Worm (Caenorhabditis elegans) whole organism, L3 larva: ENCODE measurements around the gene npp-8.
A peak's percentile ranks its signal among the peaks of the same experiment; 100 is the strongest.
"Not testable (repeated sequence)": the region's sequence is repeated elsewhere in the genome, so short reads cannot be mapped to it uniquely, and the experiment has no call there.

Experiments used
- aly-2 ChIP-seq: fragments of 150-350 bp; optimal IDR thresholded peaks from 2 replicates; lab custom pipeline; 2014; ENCODE audit warnings: missing biosample characterization, missing genetic modification characterization
- ama-1 ChIP-seq: fragments of 150-350 bp; optimal IDR thresholded peaks from 2 replicates; lab custom pipeline; 2018
- ceh-16 ChIP-seq: sonication (generic microtip); optimal IDR thresholded peaks from 2 replicates; lab custom pipeline; 2017; ENCODE audit warnings: missing biosample characterization, missing genetic modification characterization
- ceh-28 ChIP-seq: fragments of 150-350 bp; optimal IDR thresholded peaks from 2 replicates; lab custom pipeline; 2014; ENCODE audit warnings: missing biosample characterization, missing genetic modification reagents, missing genetic modification characterization
- ceh-82 ChIP-seq: fragments of 150-350 bp; optimal IDR thresholded peaks from 2 replicates; lab custom pipeline; 2014; ENCODE audit warnings: missing biosample characterization, missing genetic modification characterization
- ceh-9 ChIP-seq: sonication (generic microtip); optimal IDR thresholded peaks from 2 replicates; lab custom pipeline; 2018; ENCODE audit warnings: missing biosample characterization, missing genetic modification characterization
- egl-5 ChIP-seq: fragments of 150-350 bp; optimal IDR thresholded peaks from 2 replicates; lab custom pipeline; 2017; ENCODE audit warnings: missing biosample characterization, missing genetic modification reagents, missing genetic modification characterization, inconsistent platforms
- elt-2 ChIP-seq: sonication (generic microtip); optimal IDR thresholded peaks from 2 replicates; lab custom pipeline; 2016; ENCODE audit warnings: missing genetic modification reagents, mild to moderate bottlenecking, missing genetic modification characterization, missing compliant biosample characterization
- elt-3 ChIP-seq, 3 experiments: fragments of 150-350 bp in 1 of 3; sonication (generic microtip) in 2 of 3; optimal IDR thresholded peaks; 2 replicates in 2 of 3; 4 replicates in 1 of 3; lab custom pipeline; 2014 to 2017; ENCODE audit warnings: missing biosample characterization in 3 of 3, missing genetic modification characterization in 3 of 3
- eor-1 ChIP-seq, 2 experiments: fragments of 150-350 bp; optimal IDR thresholded peaks; 2 replicates each; lab custom pipeline; 2014 to 2018; ENCODE audit warnings: missing biosample characterization in 2 of 2, missing genetic modification characterization in 2 of 2
- fkh-10 ChIP-seq: sonication (generic microtip); optimal IDR thresholded peaks from 2 replicates; lab custom pipeline; 2017; ENCODE audit warnings: missing biosample characterization, missing genetic modification reagents, missing genetic modification characterization
- fkh-2 ChIP-seq: fragments of 150-350 bp; optimal IDR thresholded peaks from 2 replicates; lab custom pipeline; 2014; ENCODE audit warnings: missing biosample characterization, missing genetic modification reagents, missing genetic modification characterization
- hmg-11 ChIP-seq: sonication (generic microtip); optimal IDR thresholded peaks from 2 replicates; lab custom pipeline; 2016; ENCODE audit warnings: missing genetic modification characterization, missing compliant biosample characterization
- jun-1 ChIP-seq: fragments of 150-350 bp; optimal IDR thresholded peaks from 2 replicates; lab custom pipeline; 2014; ENCODE audit warnings: missing biosample characterization, missing genetic modification reagents, missing genetic modification characterization
- lin-15B ChIP-seq: fragments of 150-350 bp; optimal IDR thresholded peaks from 2 replicates; lab custom pipeline; 2014; ENCODE audit warnings: missing biosample characterization, missing genetic modification characterization
- lin-39 ChIP-seq: fragments of 150-350 bp; optimal IDR thresholded peaks from 2 replicates; lab custom pipeline; 2018; ENCODE audit warnings: missing biosample characterization, missing genetic modification reagents, missing genetic modification characterization
- mml-1 ChIP-seq: fragments of 150-350 bp; sonication (generic microtip); optimal IDR thresholded peaks from 3 replicates; lab custom pipeline; 2014; ENCODE audit warnings: missing biosample characterization, missing genetic modification characterization
- nhr-11 ChIP-seq: fragments of 150-350 bp; optimal IDR thresholded peaks from 2 replicates; lab custom pipeline; 2014; ENCODE audit warnings: missing biosample characterization, missing genetic modification characterization
- nhr-12 ChIP-seq: fragments of 150-350 bp; optimal IDR thresholded peaks from 2 replicates; lab custom pipeline; 2014; ENCODE audit warnings: missing biosample characterization, missing genetic modification characterization
- nhr-23 ChIP-seq: fragments of 150-350 bp; optimal IDR thresholded peaks from 2 replicates; lab custom pipeline; 2014; ENCODE audit warnings: missing biosample characterization, missing genetic modification reagents, missing genetic modification characterization
- nhr-237 ChIP-seq: fragments of 150-350 bp; optimal IDR thresholded peaks from 2 replicates; lab custom pipeline; 2014; ENCODE audit warnings: missing biosample characterization, missing genetic modification characterization
- nhr-25 ChIP-seq: sonication (generic microtip); optimal IDR thresholded peaks from 2 replicates; lab custom pipeline; 2017; ENCODE audit warnings: missing biosample characterization, missing genetic modification characterization
- nhr-43 ChIP-seq: sonication (generic microtip); optimal IDR thresholded peaks from 2 replicates; lab custom pipeline; 2016; ENCODE audit warnings: mild to moderate bottlenecking, missing genetic modification characterization, missing compliant biosample characterization; ENCODE audit not compliant: poor library complexity, severe bottlenecking
- pha-4 ChIP-seq: fragments of 150-350 bp; optimal IDR thresholded peaks from 2 replicates; lab custom pipeline; 2014; ENCODE audit warnings: missing biosample characterization, missing genetic modification reagents, missing genetic modification characterization
- sea-2 ChIP-seq: fragments of 150-350 bp; sonication (generic microtip); optimal IDR thresholded peaks from 4 replicates; lab custom pipeline; 2014; ENCODE audit warnings: missing biosample characterization, missing genetic modification reagents, missing genetic modification characterization
- skn-1 ChIP-seq: fragments of 150-350 bp; optimal IDR thresholded peaks from 2 replicates; lab custom pipeline; 2014; ENCODE audit warnings: missing biosample characterization, missing genetic modification characterization
- unc-62 ChIP-seq: fragments of 150-350 bp; sonication (generic microtip); optimal IDR thresholded peaks from 4 replicates; lab custom pipeline; 2014; ENCODE audit warnings: missing biosample characterization, missing genetic modification reagents, missing genetic modification characterization
- zag-1 ChIP-seq: fragments of 150-350 bp; optimal IDR thresholded peaks from 2 replicates; lab custom pipeline; 2014; ENCODE audit warnings: missing biosample characterization, missing genetic modification characterization
- ztf-4 ChIP-seq: fragments of 150-350 bp; optimal IDR thresholded peaks from 2 replicates; lab custom pipeline; 2014; ENCODE audit warnings: missing biosample characterization, missing genetic modification characterization

The npp-8 gene

ce11 chrIV:1619519-1620311, 24.1 kb upstream of the npp-8 start, which contains the start of gene nhr-92:
TSS of gene nhr-92 (plus strand) at chrIV:1620094.
- TF ChIP-seq elt-2 (tag; lab: Kevin White, UChicago): peak; percentile 38
- TF ChIP-seq pha-4 (tag; lab: Kevin White, UChicago): peak; percentile 34
- TF ChIP-seq skn-1 (tag; lab: Kevin White, UChicago): no peak
- TF ChIP-seq ceh-28 (tag; lab: Kevin White, UChicago): peak; percentile 95
- TF ChIP-seq, all 47 proteins: peak for 3

- TF ChIP-seq pha-4 (tag; lab: Kevin White, UChicago) (peak; percentile 19), ama-1 (lab: Kevin White, UChicago) (no peak), hmg-11 (tag; lab: Kevin White, UChicago) (peak; percentile 33), elt-3 (tag; optimal IDR thresholded peaks at IDR 0.05; lab: Kevin White, UChicago) (no peak), ceh-28 (tag; lab: Kevin White, UChicago) (peak; percentile 30), nhr-237 (tag; lab: Kevin White, UChicago) (no peak), ceh-82 (tag; lab: Kevin White, UChicago) (no peak), lin-15B (tag; lab: Kevin White, UChicago) (no peak), ceh-9 (tag; lab: Kevin White, UChicago) (no peak), nhr-12 (tag; lab: Kevin White, UChicago) (no peak), nhr-25 (tag; lab: Kevin White, UChicago) (no peak)
Observed at ce11 chrIV:1613592-1613991, 18.0 kb upstream of the npp-8 start, which contains the start of gene nhr-122. TSS of gene nhr-122 (plus strand) at chrIV:1613892.

ce11 chrIV:1609973-1610372, 14.3 kb upstream of the npp-8 start, which contains the start of gene dsl-3:
TSS of gene dsl-3 (plus strand) at chrIV:1610273.
- not testable (repeated sequence) for TF ChIP-seq ztf-4, hmg-11, jun-1 (tag; lab: Kevin White, UChicago)

- TF ChIP-seq nhr-11 (tag; lab: Kevin White, UChicago) (no peak), sea-2 (no peak), fkh-2 (tag; lab: Kevin White, UChicago) (no peak), egl-5 (no peak), elt-2 (tag; lab: Kevin White, UChicago) (no peak), pha-4 (tag; lab: Kevin White, UChicago) (no peak), hmg-11 (tag; lab: Kevin White, UChicago) (no peak), unc-62 (no peak), fkh-10 (GFP tag; lab: Kevin White, UChicago) (no peak), lin-39 (no peak), mml-1 (tag; lab: Kevin White, UChicago) (no peak), nhr-43 (tag; lab: Kevin White, UChicago) (no peak), ceh-28 (tag; lab: Kevin White, UChicago) (no peak), zag-1 (tag; lab: Kevin White, UChicago) (no peak), lin-15B (tag; lab: Kevin White, UChicago) (no peak), elt-3 (tag; optimal IDR thresholded peaks at IDR 0.05; lab: Kevin White, UChicago) (no peak), ceh-9 (tag; lab: Kevin White, UChicago) (no peak)
Observed at ce11 chrIV:1605276-1605762, 9.7 kb upstream of the npp-8 start, which contains the start of gene Y41D4B.11. TSS of gene Y41D4B.11 (plus strand) at chrIV:1605712.

- TF ChIP-seq ama-1 (lab: Kevin White, UChicago) (no peak), eor-1 (tag; optimal IDR thresholded peaks at IDR 0.05; lab: Kevin White, UChicago) (no peak), ceh-16 (tag; lab: Kevin White, UChicago) (no peak), elt-2 (tag; lab: Kevin White, UChicago) (no peak), nhr-23 (no peak), ceh-28 (tag; lab: Kevin White, UChicago) (peak; percentile 56), sea-2 (no peak), aly-2 (tag; lab: Kevin White, UChicago) (no peak)
Observed at ce11 chrIV:1602936-1603457, 7.4 kb upstream of the npp-8 start.
